Worm (Caenorhabditis elegans) whole organism, L2 larva: Measurements from ENCODE around the gene F56D6.11.

Experiments used
- C34F6.9 ChIP-seq: fragments of 150-350 bp; optimal IDR thresholded peaks from 2 replicates; lab custom pipeline; 2014; ENCODE audit warnings: missing biosample characterization, missing genetic modification characterization
- Y55F3AM.14 ChIP-seq: fragments of 200-800 bp; sonication (Bioruptor generic); optimal IDR thresholded peaks from 2 replicates; lab custom pipeline; 2018; ENCODE audit warnings: mild to moderate bottlenecking, missing genetic modification characterization, missing compliant biosample characterization
- ZK546.5 ChIP-seq: sonication (generic microtip); optimal IDR thresholded peaks from 2 replicates; lab custom pipeline; 2017; ENCODE audit warnings: missing biosample characterization, missing genetic modification characterization
- aly-2 ChIP-seq: fragments of 150-350 bp; optimal IDR thresholded peaks from 2 replicates; lab custom pipeline; 2014; ENCODE audit warnings: missing biosample characterization, missing genetic modification characterization
- ama-1 ChIP-seq: fragments of 150-350 bp; optimal IDR thresholded peaks from 2 replicates; lab custom pipeline; 2018; ENCODE audit warnings: inconsistent platforms
- ceh-16 ChIP-seq: fragments of 150-350 bp; optimal IDR thresholded peaks from 2 replicates; lab custom pipeline; 2014; ENCODE audit warnings: missing biosample characterization, missing genetic modification characterization
- ceh-82 ChIP-seq: fragments of 150-350 bp; optimal IDR thresholded peaks from 2 replicates; lab custom pipeline; 2014; ENCODE audit warnings: missing biosample characterization, missing genetic modification characterization
- crh-2 ChIP-seq: sonication (generic microtip); optimal IDR thresholded peaks from 2 replicates; lab custom pipeline; 2017; ENCODE audit warnings: missing biosample characterization, missing genetic modification characterization
- dmd-4 ChIP-seq: sonication (generic microtip); optimal IDR thresholded peaks from 2 replicates; lab custom pipeline; 2017; ENCODE audit warnings: missing biosample characterization, missing genetic modification characterization
- egl-27 ChIP-seq: sonication (generic microtip); optimal IDR thresholded peaks from 3 replicates; lab custom pipeline; 2017; ENCODE audit warnings: missing biosample characterization, missing genetic modification reagents, missing genetic modification characterization
- elt-3 ChIP-seq: sonication (generic microtip); optimal IDR thresholded peaks from 2 replicates; lab custom pipeline; 2017; ENCODE audit warnings: missing biosample characterization, missing genetic modification characterization
- fos-1 ChIP-seq: fragments of 150-350 bp; optimal IDR thresholded peaks from 2 replicates; lab custom pipeline; 2014; ENCODE audit warnings: missing biosample characterization, missing genetic modification characterization
- gmeb-1 ChIP-seq: fragments of 150-350 bp; optimal IDR thresholded peaks from 2 replicates; lab custom pipeline; 2014; ENCODE audit warnings: missing biosample characterization, missing genetic modification characterization
- lin-11 ChIP-seq: fragments of 150-350 bp; sonication (generic microtip); optimal IDR thresholded peaks from 2 replicates; lab custom pipeline; 2014; ENCODE audit warnings: missing biosample characterization, missing genetic modification characterization, inconsistent platforms, mixed read lengths
- lin-13 ChIP-seq: fragments of 150-350 bp; optimal IDR thresholded peaks from 2 replicates; lab custom pipeline; 2014; ENCODE audit warnings: missing biosample characterization, missing genetic modification reagents, missing genetic modification characterization
- lin-39 ChIP-seq: fragments of 150-350 bp; optimal IDR thresholded peaks from 2 replicates; lab custom pipeline; 2014; ENCODE audit warnings: missing biosample characterization, missing genetic modification reagents, missing genetic modification characterization
- lsy-2 ChIP-seq, 2 experiments: fragments of 150-350 bp in 1 of 2; sonication (generic microtip) in 1 of 2; optimal IDR thresholded peaks; 2 replicates each; lab custom pipeline; 2014 to 2017; ENCODE audit warnings: missing biosample characterization in 2 of 2, missing genetic modification characterization in 2 of 2
- mab-5 ChIP-seq: fragments of 150-350 bp; optimal IDR thresholded peaks from 2 replicates; lab custom pipeline; 2014; ENCODE audit warnings: missing biosample characterization, missing genetic modification characterization
- mdl-1 ChIP-seq, 2 experiments: fragments of 150-350 bp in 1 of 2; sonication (generic microtip) in 1 of 2; optimal IDR thresholded peaks; 2 replicates each; lab custom pipeline; 2017; ENCODE audit warnings: missing biosample characterization in 2 of 2, missing genetic modification characterization in 2 of 2
- nhr-10 ChIP-seq: sonication (generic microtip); optimal IDR thresholded peaks from 2 replicates; lab custom pipeline; 2017; ENCODE audit warnings: missing biosample characterization, missing genetic modification characterization
- nhr-129 ChIP-seq: fragments of 150-350 bp; optimal IDR thresholded peaks from 2 replicates; lab custom pipeline; 2014; ENCODE audit warnings: missing biosample characterization, missing genetic modification characterization
- nhr-23 ChIP-seq: fragments of 150-350 bp; optimal IDR thresholded peaks from 2 replicates; lab custom pipeline; 2014; ENCODE audit warnings: missing biosample characterization, missing genetic modification reagents, missing genetic modification characterization
- nhr-237 ChIP-seq: fragments of 150-350 bp; optimal IDR thresholded peaks from 2 replicates; lab custom pipeline; 2014; ENCODE audit warnings: missing biosample characterization, missing genetic modification characterization
- nhr-25 ChIP-seq: fragments of 150-350 bp; sonication (generic microtip); optimal IDR thresholded peaks from 3 replicates; lab custom pipeline; 2014; ENCODE audit warnings: missing biosample characterization, missing genetic modification characterization
- nhr-6 ChIP-seq: fragments of 150-350 bp; optimal IDR thresholded peaks from 2 replicates; lab custom pipeline; 2014; ENCODE audit warnings: missing biosample characterization, missing genetic modification characterization
- peb-1 ChIP-seq: fragments of 150-350 bp; optimal IDR thresholded peaks from 2 replicates; lab custom pipeline; 2014; ENCODE audit warnings: missing biosample characterization, missing genetic modification characterization
- sem-4 ChIP-seq: fragments of 150-350 bp; optimal IDR thresholded peaks from 2 replicates; lab custom pipeline; 2014; ENCODE audit warnings: missing biosample characterization, missing genetic modification reagents, missing genetic modification characterization
- skn-1 ChIP-seq: sonication (generic microtip); optimal IDR thresholded peaks from 2 replicates; lab custom pipeline; 2017; ENCODE audit warnings: missing biosample characterization, missing genetic modification characterization
- sma-3 ChIP-seq: sonication (generic microtip); optimal IDR thresholded peaks from 2 replicates; lab custom pipeline; 2016; ENCODE audit warnings: missing genetic modification reagents, missing genetic modification characterization, missing compliant biosample characterization
- sma-9 ChIP-seq, 2 experiments: fragments of 150-350 bp in 1 of 2; sonication (generic microtip) in 1 of 2; optimal IDR thresholded peaks; 2 replicates each; lab custom pipeline; 2014 to 2016; ENCODE audit warnings: missing genetic modification characterization in 2 of 2, mild to moderate bottlenecking in 1 of 2, missing biosample characterization in 1 of 2, missing compliant biosample characterization in 1 of 2, missing genetic modification reagents in 1 of 2, moderate library complexity in 1 of 2
- snpc-4 ChIP-seq: fragments of 150-350 bp; optimal IDR thresholded peaks from 2 replicates; lab custom pipeline; 2014; ENCODE audit warnings: missing biosample characterization, missing genetic modification characterization
- unc-55 ChIP-seq: fragments of 150-350 bp; sonication (generic microtip); optimal IDR thresholded peaks from 3 replicates; lab custom pipeline; 2014; ENCODE audit warnings: missing biosample characterization, missing genetic modification reagents, missing genetic modification characterization
- zag-1 ChIP-seq: fragments of 150-350 bp; optimal IDR thresholded peaks from 2 replicates; lab custom pipeline; 2014; ENCODE audit warnings: missing biosample characterization, missing genetic modification characterization
- ztf-11 ChIP-seq: sonication (generic microtip); optimal IDR thresholded peaks from 2 replicates; lab custom pipeline; 2017; ENCODE audit warnings: missing biosample characterization, missing genetic modification characterization
- ztf-4 ChIP-seq: fragments of 150-350 bp; optimal IDR thresholded peaks from 2 replicates; lab custom pipeline; 2014; ENCODE audit warnings: missing biosample characterization, missing genetic modification characterization

The F56D6.11 gene

DNA sequence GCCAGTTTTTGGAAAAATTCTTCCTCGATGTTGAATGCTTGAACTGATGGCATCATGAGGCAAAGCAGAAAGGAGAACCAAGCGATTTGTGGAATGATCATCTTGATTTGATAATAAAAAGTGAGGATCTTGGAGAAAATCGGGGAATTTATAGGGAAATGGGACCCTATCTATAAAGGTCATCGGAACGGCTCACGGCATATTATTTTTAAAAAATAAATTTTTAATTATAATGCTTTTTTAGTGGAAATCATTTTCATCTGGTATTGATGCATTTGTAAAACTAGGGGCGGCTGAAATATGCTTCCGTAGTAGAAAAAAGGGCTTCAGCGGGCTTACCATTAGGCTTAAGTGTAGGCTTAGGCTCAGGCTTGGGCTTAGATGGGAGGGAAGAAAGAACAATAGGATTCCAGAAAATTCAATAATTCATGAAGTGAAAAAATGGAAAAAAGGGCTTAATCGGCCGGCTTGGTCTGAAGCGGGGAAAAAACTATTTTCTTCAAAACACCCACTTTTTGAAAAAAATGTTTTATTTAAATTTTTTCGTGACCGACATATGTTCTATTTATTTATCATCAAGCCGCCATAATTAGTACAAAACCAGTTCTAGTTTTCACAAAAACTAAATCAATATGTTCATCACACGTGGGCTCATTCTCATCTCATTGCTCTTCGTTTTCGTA lies 1.4 kb upstream of the F56D6.11 start, which contains the start of the genes F56D6.22 and F56D6.12:
Gene F56D6.22, minus strand, starts transcription at position 101 of the 683 bp plus-strand sequence.
Gene F56D6.12, plus strand, starts transcription at position 633 of the 683 bp plus-strand sequence.
- TF ChIP-seq lin-11 (tag; lab: Kevin White, UChicago) (no peak), Y55F3AM.14 (GFP tag; lab: Kevin White, UChicago) (no peak), nhr-23 (tag; lab: Kevin White, UChicago) (no peak), nhr-237 (tag; lab: Kevin White, UChicago) (no peak), elt-3 (no peak), peb-1 (tag; lab: Kevin White, UChicago) (no peak), zag-1 (tag; lab: Kevin White, UChicago) (no peak), lsy-2 (tag; optimal IDR thresholded peaks at IDR 0.05; lab: Kevin White, UChicago) (no peak), mab-5 (no peak), gmeb-1 (tag; lab: Kevin White, UChicago) (no peak), lin-39 (tag; lab: Kevin White, UChicago) (no peak), lin-13 (GFP tag; lab: Kevin White, UChicago) (no peak), ztf-11 (tag; lab: Kevin White, UChicago) (no peak), dmd-4 (tag; lab: Kevin White, UChicago) (no peak), ztf-4 (tag; lab: Kevin White, UChicago) (no peak), ZK546.5 (no peak), sem-4 (tag; lab: Kevin White, UChicago) (no peak)
- TF ChIP-seq, all 48 proteins: peak for 0

DNA sequence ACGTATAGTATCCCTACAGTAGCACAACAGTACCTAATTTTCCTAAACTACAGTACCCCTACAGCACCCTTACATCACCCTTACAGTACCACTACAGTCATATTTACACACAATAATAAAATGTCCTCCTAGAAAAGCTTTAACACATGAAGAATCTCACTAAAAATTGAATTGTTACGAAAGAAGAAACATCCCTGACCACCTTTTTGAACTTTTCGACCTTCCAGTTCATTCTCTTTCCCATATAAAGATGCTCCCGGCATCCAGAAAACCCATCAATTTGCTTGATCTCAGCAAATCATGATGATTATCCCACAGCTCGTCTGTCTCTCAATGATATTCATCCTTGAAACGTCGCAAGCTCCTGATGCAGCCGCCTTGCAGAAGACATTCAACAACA lies 1.7 kb downstream of the F56D6.11 start, which contains the start of gene F56D6.21:
Gene F56D6.21, plus strand, starts transcription at position 301 of the 400 bp plus-strand sequence.
- TF ChIP-seq nhr-6 (tag; lab: Kevin White, UChicago) = no peak
- no peak for TF ChIP-seq nhr-10 (tag; lab: Kevin White, UChicago)
- no peak for TF ChIP-seq lin-13 (GFP tag; lab: Kevin White, UChicago)
- TF ChIP-seq snpc-4 = no peak
- no peak for TF ChIP-seq gmeb-1 (tag; lab: Kevin White, UChicago)
- TF ChIP-seq ceh-82 (tag; lab: Kevin White, UChicago) = no peak
- TF ChIP-seq ama-1 (lab: Kevin White, UChicago) = no peak
- no peak for TF ChIP-seq unc-55
- TF ChIP-seq nhr-129 = no peak
- TF ChIP-seq ceh-16 (tag; lab: Kevin White, UChicago) = no peak
- TF ChIP-seq skn-1 (tag; lab: Kevin White, UChicago) = no peak
- TF ChIP-seq, all 48 proteins: peak for 0

DNA sequence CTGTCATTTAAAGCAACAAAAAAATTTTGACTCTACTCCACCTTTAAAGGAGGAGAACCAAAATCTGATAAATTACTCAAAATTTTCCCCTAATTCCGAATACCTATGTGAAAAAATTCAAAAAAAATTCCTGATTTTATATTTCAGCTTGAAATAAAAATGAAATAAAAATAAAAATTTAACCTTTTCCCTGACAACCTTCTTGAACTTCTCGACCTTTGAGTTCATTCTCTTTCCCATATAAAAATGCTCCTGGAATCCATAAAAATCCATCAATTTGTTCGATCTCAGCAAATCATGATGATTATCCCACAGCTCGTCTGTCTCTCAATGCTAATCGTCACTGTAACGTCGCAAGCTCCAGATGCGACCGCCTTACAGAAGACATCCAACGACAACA lies 3.3 kb downstream of the F56D6.11 start, which contains the start of gene F56D6.6:
Gene F56D6.6, plus strand, starts transcription at position 301 of the 400 bp plus-strand sequence.
- no peak for TF ChIP-seq dmd-4 (tag; lab: Kevin White, UChicago)
- no peak for TF ChIP-seq lin-11 (tag; lab: Kevin White, UChicago)
- no peak for TF ChIP-seq lin-39 (tag; lab: Kevin White, UChicago)
- TF ChIP-seq mdl-1 (tag; optimal IDR thresholded peaks at IDR 0.05; lab: Kevin White, UChicago) = no peak
- no peak for TF ChIP-seq nhr-10 (tag; lab: Kevin White, UChicago)
- no peak for TF ChIP-seq zag-1 (tag; lab: Kevin White, UChicago)
- no peak for TF ChIP-seq unc-55
- no peak for TF ChIP-seq C34F6.9 (tag; lab: Kevin White, UChicago)
- no peak for TF ChIP-seq ama-1 (lab: Kevin White, UChicago)
- no peak for TF ChIP-seq sma-3

DNA sequence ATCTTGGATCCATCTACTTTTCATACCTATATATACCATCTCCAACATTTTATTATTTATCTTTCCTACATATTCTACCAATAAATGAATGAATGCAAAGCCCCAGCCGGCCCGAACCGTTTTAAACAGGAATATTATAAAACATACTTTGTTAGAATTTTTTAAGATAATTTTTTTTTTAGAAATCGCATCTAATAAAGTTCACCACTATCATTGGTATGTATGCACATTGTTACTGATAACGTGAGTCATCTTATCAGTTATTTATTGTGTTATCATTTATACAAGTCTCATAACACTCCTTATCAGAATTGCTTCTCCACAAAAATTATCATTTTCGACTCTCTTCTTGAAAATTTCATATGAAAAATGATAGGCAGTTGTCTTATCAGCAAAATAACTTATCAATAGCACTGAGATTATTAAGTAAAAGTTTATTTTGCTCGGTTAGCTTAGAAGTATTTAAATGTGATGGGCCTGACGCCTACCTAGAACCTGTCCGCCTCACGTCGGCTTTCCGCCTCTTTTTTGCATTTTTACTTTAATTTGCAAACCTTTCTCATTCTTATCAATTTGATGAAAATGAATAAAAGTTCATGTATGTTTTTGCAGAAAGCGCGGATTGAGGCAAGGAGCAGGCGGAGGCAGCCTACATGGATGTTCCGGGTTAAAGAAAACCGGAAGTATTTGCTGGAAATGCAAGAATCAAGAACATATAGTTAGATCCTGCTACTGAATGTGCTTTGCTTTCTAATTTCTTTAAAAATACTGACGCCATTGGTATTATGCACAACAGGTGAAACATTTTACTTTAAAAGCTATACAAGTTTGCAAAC lies 6.4 kb downstream of the F56D6.11 start, which contains the start of gene srz-62:
Gene srz-62, plus strand, starts transcription at position 786 of the 836 bp plus-strand sequence.
- TF ChIP-seq peb-1 (tag; lab: Kevin White, UChicago) = no peak
- TF ChIP-seq crh-2 (tag; lab: Kevin White, UChicago) = peak; percentile 48
- TF ChIP-seq mdl-1 (tag; optimal IDR thresholded peaks at IDR 0.05; lab: Kevin White, UChicago) = peak in 1 of 2 experiments; percentile 55
- no peak for TF ChIP-seq aly-2 (tag; lab: Kevin White, UChicago)
- peak; percentile 92 for TF ChIP-seq egl-27 (tag; lab: Kevin White, UChicago)
- TF ChIP-seq sma-9 (GFP tag; optimal IDR thresholded peaks at IDR 0.05; lab: Kevin White, UChicago) = peak; percentile 49
- TF ChIP-seq sma-9 (tag; optimal IDR thresholded peaks at IDR 0.05; lab: Kevin White, UChicago) = no peak
- TF ChIP-seq fos-1 (tag; lab: Kevin White, UChicago) = peak; percentile 100
- no peak for TF ChIP-seq nhr-23 (tag; lab: Kevin White, UChicago)
- TF ChIP-seq gmeb-1 (tag; lab: Kevin White, UChicago) = peak; percentile 72
- no peak for TF ChIP-seq nhr-25 (tag; lab: Kevin White, UChicago)
